Worm (Caenorhabditis elegans): Measurements from ENCODE around the gene cash-1.

Gene cash-1

ce11 chrV:10410030-10410713, 48.1 kb downstream of the cash-1 start, which contains the start of gene F15H10.12:
Gene F15H10.12 (minus strand): TSS chrV:10410080.
- TF ChIP-seq mes-4 (tag; optimal IDR thresholded peaks at IDR 0.05) (no peak), ceh-40 (GFP tag; IDR thresholded peaks at IDR 0.05) (no peak), hsf-1 (GFP tag; IDR thresholded peaks at IDR 0.05) (no peak), fkh-3 (tag; optimal IDR thresholded peaks at IDR 0.05) (no peak), lsy-27 (tag; optimal IDR thresholded peaks at IDR 0.05; ENCODE audit: borderline replicate concordance, insufficient read depth) (no peak), tlf-1 (GFP tag; optimal IDR thresholded peaks at IDR 0.05) (no peak), attf-5 (GFP tag; optimal IDR thresholded peaks at IDR 0.05) (no peak), ztf-25 (GFP tag; IDR thresholded peaks at IDR 0.05) (no peak), chd-7 (tag; optimal IDR thresholded peaks at IDR 0.05) (no peak), hlh-12 (tag; optimal IDR thresholded peaks at IDR 0.05) (no peak), ceh-58 (GFP tag; IDR thresholded peaks at IDR 0.05) (no peak), ekl-4 (GFP tag; IDR thresholded peaks at IDR 0.05) (no peak), F33H1.4 (GFP tag; IDR thresholded peaks at IDR 0.05) (no peak), efl-1 (GFP tag; optimal IDR thresholded peaks at IDR 0.05) (no peak), F57C9.4 (tag; optimal IDR thresholded peaks at IDR 0.05) (no peak)

- TF ChIP-seq F22D6.2 (tag; optimal IDR thresholded peaks at IDR 0.05) = no peak
- no peak for TF ChIP-seq cebp-1 (GFP tag; IDR thresholded peaks at IDR 0.05)
- no peak for TF ChIP-seq cebp-1 (tag; optimal IDR thresholded peaks at IDR 0.05)
- TF ChIP-seq mel-28 (tag; optimal IDR thresholded peaks at IDR 0.05; ENCODE audit: borderline replicate concordance) = no peak
- no peak for TF ChIP-seq hlh-12 (tag; optimal IDR thresholded peaks at IDR 0.05)
Measured at ce11 chrV:10414610-10415009, 52.5 kb downstream of the cash-1 start, which contains the start of gene F15H10.9. Gene F15H10.9 (minus strand): TSS chrV:10414710.

All from whole organism, young adult.